Worm (Caenorhabditis elegans) whole organism, young adult: ENCODE measurements around the gene dnj-26.

ENCODE experiments used
- B0019.2 ChIP-seq: fragments of 200-800 bp; sonication (Bioruptor generic); conservative IDR thresholded peaks from 2 replicates; pipeline ENCODE4 v1.3.6; 2022; ENCODE audit warnings: missing genetic modification reagents, missing genetic modification characterization, missing compliant biosample characterization
- C06A6.2 ChIP-seq: fragments of 200-800 bp; sonication (Bioruptor generic); conservative IDR thresholded peaks from 2 replicates; pipeline ENCODE4 v1.3.6; 2022; ENCODE audit warnings: missing genetic modification characterization, missing compliant biosample characterization
- C17E4.6 ChIP-seq: fragments of 200-800 bp; sonication (Bioruptor generic); IDR thresholded peaks from 2 replicates; pipeline ENCODE4 v1.3.6; 2022; ENCODE audit warnings: missing genetic modification reagents, missing genetic modification characterization, missing compliant biosample characterization
- D2030.7 ChIP-seq: fragments of 200-800 bp; sonication (Bioruptor generic); IDR thresholded peaks from 2 replicates; pipeline ENCODE4 v1.3.6; 2022; ENCODE audit warnings: missing genetic modification reagents, missing genetic modification characterization, missing compliant biosample characterization
- F22D6.2 ChIP-seq: sonication (generic microtip); optimal IDR thresholded peaks from 2 replicates; lab custom pipeline; 2016; ENCODE audit warnings: mild to moderate bottlenecking, missing genetic modification characterization, missing compliant biosample characterization
- F52B5.7 ChIP-seq: sonication (generic microtip); optimal IDR thresholded peaks from 2 replicates; lab custom pipeline; 2016; ENCODE audit warnings: mild to moderate bottlenecking, missing genetic modification characterization, missing compliant biosample characterization
- Y79H2A.3 ChIP-seq: fragments of 200-800 bp; sonication (Bioruptor generic); conservative IDR thresholded peaks from 2 replicates; pipeline ENCODE4 v1.3.6; 2022; ENCODE audit warnings: missing genetic modification reagents, missing genetic modification characterization, missing compliant biosample characterization
- Y95B8A.8 ChIP-seq: fragments of 200-800 bp; sonication (Bioruptor generic); IDR thresholded peaks from 2 replicates; pipeline ENCODE4 v1.3.6; 2022; ENCODE audit warnings: missing genetic modification reagents, missing genetic modification characterization, missing compliant biosample characterization
- ZK185.1 ChIP-seq: sonication (generic microtip); optimal IDR thresholded peaks from 2 replicates; lab custom pipeline; 2016; ENCODE audit warnings: mild to moderate bottlenecking, missing genetic modification characterization, missing compliant biosample characterization; ENCODE audit not compliant: poor library complexity, severe bottlenecking
- atf-7 ChIP-seq: sonication (generic microtip); optimal IDR thresholded peaks from 2 replicates; lab custom pipeline; 2017; ENCODE audit warnings: mild to moderate bottlenecking, missing genetic modification characterization, missing compliant biosample characterization
- cebp-2 ChIP-seq: fragments of 200-800 bp; sonication (Bioruptor generic); IDR thresholded peaks from 2 replicates; pipeline ENCODE4 v1.3.6; 2022; ENCODE audit warnings: missing genetic modification characterization, missing compliant biosample characterization
- ceh-27 ChIP-seq: fragments of 200-800 bp; sonication (Bioruptor generic); optimal IDR thresholded peaks from 2 replicates; lab custom pipeline; 2018; ENCODE audit warnings: mild to moderate bottlenecking, missing genetic modification characterization, moderate library complexity, missing compliant biosample characterization
- efl-1 ChIP-seq: fragments of 150-350 bp; optimal IDR thresholded peaks from 2 replicates; lab custom pipeline; 2014; ENCODE audit warnings: missing biosample characterization, missing genetic modification reagents, missing genetic modification characterization
- egrh-3 ChIP-seq: fragments of 200-800 bp; sonication (Bioruptor generic); IDR thresholded peaks from 2 replicates; pipeline ENCODE4 v1.3.6; 2022; ENCODE audit warnings: missing genetic modification reagents, missing genetic modification characterization, missing compliant biosample characterization
- ekl-4 ChIP-seq: fragments of 200-800 bp; sonication (Bioruptor generic); IDR thresholded peaks from 2 replicates; pipeline ENCODE4 v1.3.6; 2022; ENCODE audit warnings: missing genetic modification reagents, missing genetic modification characterization, missing compliant biosample characterization
- hlh-12 ChIP-seq: sonication (generic microtip); optimal IDR thresholded peaks from 2 replicates; lab custom pipeline; 2016; ENCODE audit warnings: missing genetic modification characterization, missing compliant biosample characterization
- hlh-26 ChIP-seq: fragments of 200-800 bp; sonication (Bioruptor generic); conservative IDR thresholded peaks from 2 replicates; pipeline ENCODE4 v1.3.6; 2022; ENCODE audit warnings: missing genetic modification reagents, missing genetic modification characterization, missing compliant biosample characterization
- hmg-1.2 ChIP-seq: fragments of 200-800 bp; sonication (Bioruptor generic); IDR thresholded peaks from 2 replicates; pipeline ENCODE4 v1.3.6; 2022; ENCODE audit warnings: missing genetic modification reagents, missing genetic modification characterization, missing compliant biosample characterization
- lag-1 ChIP-seq: fragments of 200-800 bp; sonication (Bioruptor generic); IDR thresholded peaks from 2 replicates; pipeline ENCODE4 v1.3.6; 2022; ENCODE audit warnings: missing genetic modification reagents, missing genetic modification characterization, missing compliant biosample characterization
- let-526 ChIP-seq: fragments of 200-800 bp; sonication (Bioruptor generic); IDR thresholded peaks from 2 replicates; pipeline ENCODE4 v1.3.6; 2022; ENCODE audit warnings: missing genetic modification reagents, missing genetic modification characterization, missing compliant biosample characterization
- lin-26 ChIP-seq: fragments of 200-800 bp; sonication (Bioruptor generic); IDR thresholded peaks from 2 replicates; pipeline ENCODE4 v1.3.6; 2022; ENCODE audit warnings: missing genetic modification reagents, missing genetic modification characterization, missing compliant biosample characterization
- lsl-1 ChIP-seq: fragments of 200-800 bp; sonication (Bioruptor generic); optimal IDR thresholded peaks from 2 replicates; lab custom pipeline; 2018; ENCODE audit warnings: mild to moderate bottlenecking, missing genetic modification characterization, moderate library complexity, missing compliant biosample characterization
- lsy-27 ChIP-seq: sonication (generic microtip); optimal IDR thresholded peaks from 2 replicates; lab custom pipeline; 2017; ENCODE audit warnings: missing genetic modification characterization, mild to moderate bottlenecking, missing compliant biosample characterization, antibody characterized with exemption, missing genotype, borderline replicate concordance; ENCODE audit not compliant: insufficient read depth
- madf-10 ChIP-seq: sonication (generic microtip); optimal IDR thresholded peaks from 2 replicates; lab custom pipeline; 2016; ENCODE audit warnings: mild to moderate bottlenecking, missing genetic modification characterization, missing compliant biosample characterization
- madf-3 ChIP-seq: fragments of 200-800 bp; sonication (Bioruptor generic); IDR thresholded peaks from 2 replicates; pipeline ENCODE4 v1.3.6; 2022; ENCODE audit warnings: missing genetic modification reagents, missing genetic modification characterization, missing compliant biosample characterization
- madf-6 ChIP-seq: fragments of 200-800 bp; sonication (Bioruptor generic); IDR thresholded peaks from 2 replicates; pipeline ENCODE4 v1.3.6; 2022; ENCODE audit warnings: missing genetic modification reagents, missing genetic modification characterization, missing compliant biosample characterization
- madf-8 ChIP-seq: fragments of 200-800 bp; sonication (Bioruptor generic); conservative IDR thresholded peaks from 2 replicates; pipeline ENCODE4 v1.3.6; 2022; ENCODE audit warnings: missing genetic modification reagents, missing genetic modification characterization, missing compliant biosample characterization
- nfyb-1 ChIP-seq: fragments of 200-800 bp; sonication (Bioruptor generic); IDR thresholded peaks from 2 replicates; pipeline ENCODE4 v1.3.6; 2022; ENCODE audit warnings: missing genetic modification reagents, missing genetic modification characterization, missing compliant biosample characterization
- nhr-120 ChIP-seq: fragments of 200-800 bp; sonication (Bioruptor generic); IDR thresholded peaks from 2 replicates; pipeline ENCODE4 v1.3.6; 2022; ENCODE audit warnings: missing genetic modification characterization, missing compliant biosample characterization
- nhr-179 ChIP-seq: sonication (generic microtip); optimal IDR thresholded peaks from 2 replicates; lab custom pipeline; 2016; ENCODE audit warnings: mild to moderate bottlenecking, missing genetic modification characterization, missing compliant biosample characterization
- sea-2 ChIP-seq: fragments of 200-800 bp; sonication (Bioruptor generic); IDR thresholded peaks from 2 replicates; pipeline ENCODE4 v1.3.6; 2022; ENCODE audit warnings: missing genetic modification characterization, missing compliant biosample characterization
- snpc-1.1 ChIP-seq: sonication (generic microtip); optimal IDR thresholded peaks from 2 replicates; lab custom pipeline; 2017; ENCODE audit warnings: missing genetic modification characterization, mild to moderate bottlenecking, missing compliant biosample characterization, antibody characterized with exemption, moderate library complexity, missing genotype, missing genetic modification reagents; ENCODE audit not compliant: insufficient read depth
- snpc-1.3 ChIP-seq: sonication (generic microtip); optimal IDR thresholded peaks from 2 replicates; lab custom pipeline; 2017; ENCODE audit warnings: missing genetic modification characterization, mild to moderate bottlenecking, missing compliant biosample characterization, antibody characterized with exemption, moderate library complexity, missing genotype, missing genetic modification reagents; ENCODE audit not compliant: insufficient read depth
- snpc-3.4 ChIP-seq: sonication (generic microtip); optimal IDR thresholded peaks from 2 replicates; lab custom pipeline; 2017; ENCODE audit warnings: missing genetic modification characterization, mild to moderate bottlenecking, missing compliant biosample characterization, antibody characterized with exemption, moderate library complexity, missing genotype, missing genetic modification reagents
- snpc-4 ChIP-seq, 5 experiments: fragments of 150-350 bp in 1 of 5; sonication (generic microtip) in 4 of 5; optimal IDR thresholded peaks; 2 replicates each; lab custom pipeline; 2014 to 2018; ENCODE audit warnings: missing genetic modification characterization in 5 of 5, missing biosample characterization in 3 of 5, antibody characterized with exemption in 2 of 5, mild to moderate bottlenecking in 2 of 5, missing compliant biosample characterization in 2 of 5, missing genotype in 2 of 5, moderate library complexity in 2 of 5, missing genetic modification reagents in 1 of 5
- tbx-9 ChIP-seq: sonication (generic microtip); optimal IDR thresholded peaks from 2 replicates; lab custom pipeline; 2016; ENCODE audit warnings: borderline replicate concordance, missing genetic modification characterization, inconsistent platforms, missing compliant biosample characterization
- ztf-18 ChIP-seq: sonication (generic microtip); optimal IDR thresholded peaks from 2 replicates; lab custom pipeline; 2016; ENCODE audit warnings: missing genotype, mild to moderate bottlenecking, missing genetic modification characterization, missing compliant biosample characterization
- ztf-28 ChIP-seq: fragments of 200-800 bp; sonication (Bioruptor generic); IDR thresholded peaks from 2 replicates; pipeline ENCODE4 v1.3.6; 2022; ENCODE audit warnings: missing genetic modification reagents, missing genetic modification characterization, missing compliant biosample characterization
- ztf-3 ChIP-seq: fragments of 200-800 bp; sonication (Bioruptor generic); optimal IDR thresholded peaks from 2 replicates; lab custom pipeline; 2018; ENCODE audit warnings: mild to moderate bottlenecking, missing genetic modification characterization, missing compliant biosample characterization
- ztf-6 ChIP-seq: fragments of 200-800 bp; sonication (Bioruptor generic); IDR thresholded peaks from 2 replicates; pipeline ENCODE4 v1.3.6; 2022; ENCODE audit warnings: missing genetic modification reagents, missing genetic modification characterization, missing compliant biosample characterization

The dnj-26 gene

ce11 chrIV:12252579-12252978 lies at the start of gene dnj-26:
TSS of gene dnj-26 (minus strand) at chrIV:12252679.
- no peak for TF ChIP-seq hmg-1.2 (GFP tag; lab: Robert Waterston, UW)
- TF ChIP-seq Y79H2A.3, result no peak
- no peak for TF ChIP-seq lsl-1 (GFP tag; lab: Kevin White, UChicago)
- no peak for TF ChIP-seq madf-3 (GFP tag; lab: Robert Waterston, UW)
- no peak for TF ChIP-seq madf-8 (GFP tag; lab: Robert Waterston, UW)
- TF ChIP-seq nhr-120 (GFP tag; lab: Robert Waterston, UW), result no peak
- no peak for TF ChIP-seq snpc-1.3 (tag; lab: Kevin White, UChicago)
- TF ChIP-seq nfyb-1 (GFP tag; lab: Robert Waterston, UW), result no peak
- TF ChIP-seq ztf-18 (tag; lab: Kevin White, UChicago), result no peak
- no peak for TF ChIP-seq madf-6 (GFP tag; lab: Robert Waterston, UW)
- TF ChIP-seq ekl-4, result no peak
- no peak for TF ChIP-seq C17E4.6 (GFP tag; lab: Robert Waterston, UW)

DNA sequence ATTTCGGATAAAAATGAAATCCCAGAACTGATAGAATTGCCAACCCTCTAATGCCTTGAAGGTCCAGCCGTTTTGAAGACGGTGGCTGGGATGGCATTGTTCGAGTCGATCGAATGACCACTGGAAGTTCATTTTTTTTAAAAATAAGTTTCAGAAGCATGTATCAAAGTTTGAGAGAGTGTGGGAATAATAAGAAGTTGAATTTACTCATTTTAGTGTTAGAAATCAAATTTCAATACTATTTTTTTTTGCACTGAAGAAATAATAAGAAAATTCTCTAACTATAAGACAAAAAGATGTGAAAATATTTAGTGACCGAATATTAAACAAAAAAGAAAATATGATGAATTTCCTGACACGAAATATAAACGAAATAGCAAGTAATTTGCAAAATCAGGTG lies 48.7 kb upstream of the dnj-26 start, which contains the start of gene oac-59:
oac-59 (minus strand) TSS at position 101 of the 400 bp plus-strand sequence.
- no peak for TF ChIP-seq efl-1
- no peak for TF ChIP-seq ZK185.1
- TF ChIP-seq ceh-27, result no peak
- no peak for TF ChIP-seq snpc-4 (GFP tag; optimal IDR thresholded peaks at IDR 0.05; lab: Kevin White, UChicago)
- no peak for TF ChIP-seq snpc-4 (tag; optimal IDR thresholded peaks at IDR 0.05; lab: Kevin White, UChicago)
- TF ChIP-seq snpc-3.4, result no peak

- TF ChIP-seq egrh-3 (peak; percentile 66; the same call in 1 of the 2 replicates), cebp-2 (GFP tag; lab: Robert Waterston, UW) (peak; percentile 74; the same call in 1 of the 2 replicates)
Observed at ce11 chrIV:12294770-12295169, 42.3 kb upstream of the dnj-26 start.

ce11 chrIV:12290744-12291143 lies 38.3 kb upstream of the dnj-26 start, which contains the start of gene C42C1.8:
TSS of gene C42C1.8 (plus strand) at chrIV:12291044.
- no peak for TF ChIP-seq tbx-9 (tag; lab: Kevin White, UChicago)

DNA sequence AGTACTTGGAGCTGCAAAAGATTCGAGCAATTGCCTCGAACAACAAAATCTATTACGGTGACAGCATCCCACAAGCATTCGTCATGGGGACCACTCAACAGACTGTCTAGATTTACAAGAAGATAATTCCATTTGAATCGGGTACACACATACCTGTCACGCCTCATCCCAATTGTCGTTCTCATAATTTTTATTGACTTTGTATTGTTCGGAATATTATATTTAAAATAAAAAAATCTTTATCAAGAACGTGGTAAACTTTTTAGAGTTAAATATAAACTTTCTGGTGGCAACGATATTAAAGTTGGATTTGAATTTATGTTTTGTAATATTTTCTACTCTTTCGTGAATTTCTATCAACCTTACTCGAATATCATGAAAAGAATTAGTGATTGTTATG lies 36.7 kb upstream of the dnj-26 start, which contains the start of gene C42C1.9:
C42C1.9 (plus strand) TSS at position 301 of the 400 bp plus-strand sequence.
- TF ChIP-seq lsy-27 (tag; lab: Kevin White, UChicago) (no peak), lin-26 (GFP tag; lab: Robert Waterston, UW) (no peak), nhr-179 (tag; lab: Kevin White, UChicago) (no peak), hlh-26 (GFP tag; lab: Robert Waterston, UW) (no peak), ztf-3 (GFP tag; lab: Kevin White, UChicago) (no peak), atf-7 (no peak), D2030.7 (no peak), F52B5.7 (tag; lab: Kevin White, UChicago) (no peak), madf-10 (tag; lab: Kevin White, UChicago) (no peak)
- TF ChIP-seq, all 124 proteins: peak for 0

DNA sequence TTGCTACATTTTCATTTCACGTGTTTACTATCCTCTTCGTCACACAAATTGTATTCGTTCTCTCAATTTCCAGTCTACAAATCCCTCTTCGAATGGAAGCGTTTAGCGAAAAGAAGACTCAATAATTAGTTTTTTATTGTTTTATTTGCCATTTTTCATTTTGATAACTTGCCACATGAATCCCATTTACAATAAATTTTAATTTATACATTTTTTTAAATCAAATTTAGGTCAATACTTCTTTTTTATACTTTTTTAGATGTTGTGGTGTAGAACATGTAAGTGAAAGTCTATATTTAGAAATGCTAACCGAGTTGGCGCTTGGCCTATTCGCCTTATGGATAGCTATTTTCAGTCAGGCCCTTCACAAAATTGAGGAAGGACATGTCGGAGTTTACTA lies 35.1 kb upstream of the dnj-26 start, which contains the start of gene erl-1:
erl-1 (plus strand) TSS at position 301 of the 400 bp plus-strand sequence.
- TF ChIP-seq ztf-28 (GFP tag; lab: Robert Waterston, UW) (no peak), sea-2 (no peak), C17E4.6 (GFP tag; lab: Robert Waterston, UW) (no peak), ZK185.1 (no peak), nhr-179 (tag; lab: Kevin White, UChicago) (no peak), hlh-12 (tag; lab: Kevin White, UChicago) (no peak), Y95B8A.8 (GFP tag; lab: Robert Waterston, UW) (no peak), C06A6.2 (no peak), F22D6.2 (no peak), snpc-1.1 (no peak), let-526 (GFP tag; lab: Robert Waterston, UW) (no peak), lag-1 (no peak), B0019.2 (GFP tag; lab: Robert Waterston, UW) (no peak), ztf-6 (GFP tag; lab: Robert Waterston, UW) (no peak), ekl-4 (no peak)
